Worm (Caenorhabditis elegans): ENCODE data around the gene lsm-4.

Gene lsm-4

ce11 chrII:7280584-7280983, 27.6 kb upstream of the lsm-4 start:
- TF ChIP-seq flh-1 (GFP tag; optimal IDR thresholded peaks at IDR 0.05) = no peak
- no peak for TF ChIP-seq tbx-8 (GFP tag; optimal IDR thresholded peaks at IDR 0.05)
- TF ChIP-seq ham-2 (GFP tag; optimal IDR thresholded peaks at IDR 0.05) = no peak
- no peak for TF ChIP-seq ceh-39 (tag; optimal IDR thresholded peaks at IDR 0.05)
- no peak for TF ChIP-seq mls-2 (tag; optimal IDR thresholded peaks at IDR 0.05)
- TF ChIP-seq lin-13 (tag; optimal IDR thresholded peaks at IDR 0.05) = no peak

ce11 chrII:7279808-7280207, 26.8 kb upstream of the lsm-4 start:
- TF ChIP-seq ham-2 (GFP tag; optimal IDR thresholded peaks at IDR 0.05) = no peak
- TF ChIP-seq flh-1 (GFP tag; optimal IDR thresholded peaks at IDR 0.05) = no peak
- no peak for TF ChIP-seq mls-2 (tag; optimal IDR thresholded peaks at IDR 0.05)
- TF ChIP-seq sem-2 (GFP tag; optimal IDR thresholded peaks at IDR 0.05) = no peak
- no peak for TF ChIP-seq nhr-76 (tag; optimal IDR thresholded peaks at IDR 0.05)
- TF ChIP-seq ceh-83 (GFP tag; optimal IDR thresholded peaks at IDR 0.05) = no peak
- no peak for TF ChIP-seq sptf-1 (tag; optimal IDR thresholded peaks at IDR 0.05)
- TF ChIP-seq tbx-8 (GFP tag; optimal IDR thresholded peaks at IDR 0.05) = no peak
- no peak for TF ChIP-seq nhr-28 (tag; optimal IDR thresholded peaks at IDR 0.05)
- no peak for TF ChIP-seq unc-39 (tag; optimal IDR thresholded peaks at IDR 0.05)
- no peak for TF ChIP-seq cnd-1 (tag; optimal IDR thresholded peaks at IDR 0.05)
- TF ChIP-seq ceh-43 (GFP tag; optimal IDR thresholded peaks at IDR 0.05) = no peak
- TF ChIP-seq unc-120 (tag; optimal IDR thresholded peaks at IDR 0.05; ENCODE audit: poor library complexity, severe bottlenecking) = no peak
- no peak for TF ChIP-seq blmp-1 (tag; optimal IDR thresholded peaks at IDR 0.05)
- TF ChIP-seq mep-1 (tag; optimal IDR thresholded peaks at IDR 0.05) = no peak
- TF ChIP-seq mab-5 (tag; optimal IDR thresholded peaks at IDR 0.05) = no peak
- no peak for TF ChIP-seq nhr-12 (tag; optimal IDR thresholded peaks at IDR 0.05)
- TF ChIP-seq elt-1 (tag; optimal IDR thresholded peaks at IDR 0.05; ENCODE audit: borderline replicate concordance, insufficient read depth) = no peak
- TF ChIP-seq snpc-4 (tag; optimal IDR thresholded peaks at IDR 0.05) = no peak
- TF ChIP-seq elt-3 (tag; optimal IDR thresholded peaks at IDR 0.05) = no peak

ce11 chrII:7277925-7278324, 25.0 kb upstream of the lsm-4 start:
- TF ChIP-seq zip-8 (tag; optimal IDR thresholded peaks at IDR 0.05) (no peak), unc-120 (tag; optimal IDR thresholded peaks at IDR 0.05; ENCODE audit: poor library complexity, severe bottlenecking) (no peak), elt-1 (tag; optimal IDR thresholded peaks at IDR 0.05; ENCODE audit: borderline replicate concordance, insufficient read depth) (no peak), mls-2 (tag; optimal IDR thresholded peaks at IDR 0.05) (no peak), pha-4 (tag; optimal IDR thresholded peaks at IDR 0.05) (no peak), ztf-11 (tag; optimal IDR thresholded peaks at IDR 0.05) (no peak), unc-39 (tag; optimal IDR thresholded peaks at IDR 0.05) (no peak), M03D4.4 (tag; optimal IDR thresholded peaks at IDR 0.05) (no peak), unc-62 (GFP tag; optimal IDR thresholded peaks at IDR 0.05) (no peak)

ce11 chrII:7277257-7277656, 24.3 kb upstream of the lsm-4 start:
- TF ChIP-seq nhr-12 (tag; optimal IDR thresholded peaks at IDR 0.05) (no peak), ztf-11 (tag; optimal IDR thresholded peaks at IDR 0.05) (no peak), mab-5 (tag; optimal IDR thresholded peaks at IDR 0.05) (no peak), lin-13 (tag; optimal IDR thresholded peaks at IDR 0.05) (no peak), ham-2 (GFP tag; optimal IDR thresholded peaks at IDR 0.05) (no peak), hlh-1 (tag; optimal IDR thresholded peaks at IDR 0.05) (no peak), bed-3 (GFP tag; optimal IDR thresholded peaks at IDR 0.05) (no peak), tbx-8 (GFP tag; optimal IDR thresholded peaks at IDR 0.05) (no peak), sptf-1 (tag; optimal IDR thresholded peaks at IDR 0.05) (no peak), ceh-43 (GFP tag; optimal IDR thresholded peaks at IDR 0.05) (no peak), flh-1 (GFP tag; optimal IDR thresholded peaks at IDR 0.05) (no peak), blmp-1 (tag; optimal IDR thresholded peaks at IDR 0.05) (no peak), nhr-237 (tag; optimal IDR thresholded peaks at IDR 0.05) (no peak), mls-2 (tag; optimal IDR thresholded peaks at IDR 0.05) (no peak)

- no peak for TF ChIP-seq sem-2 (GFP tag; optimal IDR thresholded peaks at IDR 0.05)
- TF ChIP-seq ceh-43 (GFP tag; optimal IDR thresholded peaks at IDR 0.05) = no peak
- no peak for TF ChIP-seq cnd-1 (tag; optimal IDR thresholded peaks at IDR 0.05)
- TF ChIP-seq unc-120 (tag; optimal IDR thresholded peaks at IDR 0.05; ENCODE audit: poor library complexity, severe bottlenecking) = no peak
- TF ChIP-seq mab-5 (tag; optimal IDR thresholded peaks at IDR 0.05) = no peak
- TF ChIP-seq nhr-76 (tag; optimal IDR thresholded peaks at IDR 0.05) = no peak
- no peak for TF ChIP-seq lsy-2 (tag; optimal IDR thresholded peaks at IDR 0.05)
- no peak for TF ChIP-seq nhr-2 (tag; optimal IDR thresholded peaks at IDR 0.05)
- no peak for TF ChIP-seq snpc-4 (tag; optimal IDR thresholded peaks at IDR 0.05)
- TF ChIP-seq nhr-237 (tag; optimal IDR thresholded peaks at IDR 0.05) = no peak
- no peak for TF ChIP-seq ztf-11 (tag; optimal IDR thresholded peaks at IDR 0.05)
- no peak for TF ChIP-seq lin-32 (GFP tag; optimal IDR thresholded peaks at IDR 0.05)
- TF ChIP-seq bed-3 (GFP tag; optimal IDR thresholded peaks at IDR 0.05) = no peak
- TF ChIP-seq unc-39 (tag; optimal IDR thresholded peaks at IDR 0.05) = no peak
Measured at ce11 chrII:7273517-7273916, 20.6 kb upstream of the lsm-4 start.
